Fruit fly (Drosophila melanogaster) whole organism, embryonic: ENCODE measurements around the gene wap.

Source experiments
- B-H1 ChIP-seq: fragments of 200-800 bp; sonication (Bioruptor generic); IDR thresholded peaks from 3 replicates; pipeline ENCODE4 v1.3.6; 2022; ENCODE audit warnings: missing biosample characterization, missing genetic modification characterization
- CG10147 ChIP-seq: fragments of 200-800 bp; sonication (Bioruptor generic); optimal IDR thresholded peaks from 2 replicates; lab custom pipeline; 2019; ENCODE audit warnings: missing biosample characterization, mild to moderate bottlenecking, missing genetic modification characterization, moderate library complexity
- CG12219 ChIP-seq: fragments of 200-800 bp; sonication (Bioruptor generic); optimal IDR thresholded peaks from 3 replicates; lab custom pipeline; 2018; ENCODE audit warnings: missing biosample characterization, mild to moderate bottlenecking, missing genetic modification characterization
- CG12236 ChIP-seq: fragments of 200-800 bp; sonication (Bioruptor generic); optimal IDR thresholded peaks from 2 replicates; lab custom pipeline; 2016; ENCODE audit warnings: missing biosample characterization, missing genetic modification characterization
- CG13624 ChIP-seq: fragments of 200-800 bp; sonication (Bioruptor generic); optimal IDR thresholded peaks from 2 replicates; lab custom pipeline; 2016; ENCODE audit warnings: missing biosample characterization, missing genetic modification characterization
- CG14667 ChIP-seq: fragments of 200-800 bp; sonication (Bioruptor generic); IDR thresholded peaks from 2 replicates; pipeline ENCODE4 v1.3.6; 2022; ENCODE audit warnings: missing biosample characterization, missing genetic modification characterization
- CG1602 ChIP-seq: fragments of 200-800 bp; sonication (Bioruptor generic); optimal IDR thresholded peaks from 3 replicates; lab custom pipeline; 2016; ENCODE audit warnings: missing biosample characterization, missing genetic modification characterization
- CG16779 ChIP-seq: fragments of 200-800 bp; sonication (Bioruptor generic); IDR thresholded peaks from 2 replicates; pipeline ENCODE4 v1.3.6; 2022; ENCODE audit warnings: missing biosample characterization, missing genetic modification characterization
- CG16815 ChIP-seq: fragments of 200-800 bp; sonication (Bioruptor generic); optimal IDR thresholded peaks from 3 replicates; lab custom pipeline; 2017; ENCODE audit warnings: missing biosample characterization, mild to moderate bottlenecking, missing genetic modification characterization
- CG17359 ChIP-seq: fragments of 200-800 bp; sonication (Bioruptor generic); optimal IDR thresholded peaks from 3 replicates; lab custom pipeline; 2018; ENCODE audit warnings: missing biosample characterization, mild to moderate bottlenecking, missing genetic modification characterization, moderate library complexity
- CG3281 ChIP-seq: fragments of 200-800 bp; sonication (Bioruptor generic); optimal IDR thresholded peaks from 3 replicates; lab custom pipeline; 2017; ENCODE audit warnings: missing biosample characterization, mild to moderate bottlenecking, missing genetic modification characterization
- CG3407 ChIP-seq: fragments of 200-800 bp; sonication (Bioruptor generic); optimal IDR thresholded peaks from 2 replicates; lab custom pipeline; 2018; ENCODE audit warnings: missing biosample characterization, mild to moderate bottlenecking, missing genetic modification characterization
- CG4328 ChIP-seq: fragments of 200-800 bp; sonication (Bioruptor generic); optimal IDR thresholded peaks from 3 replicates; lab custom pipeline; 2017; ENCODE audit warnings: missing biosample characterization, missing genetic modification reagents, missing genetic modification characterization
- CG4820 ChIP-seq: fragments of 200-800 bp; sonication (Bioruptor generic); optimal IDR thresholded peaks from 3 replicates; lab custom pipeline; 2016; ENCODE audit warnings: missing biosample characterization, missing genetic modification characterization
- CG6272 ChIP-seq: fragments of 200-800 bp; sonication (Bioruptor generic); IDR thresholded peaks from 2 replicates; pipeline ENCODE4 v1.3.6; 2022; ENCODE audit warnings: missing biosample characterization, missing genetic modification characterization
- CG6654 ChIP-seq: fragments of 200-800 bp; sonication (Bioruptor generic); optimal IDR thresholded peaks from 2 replicates; lab custom pipeline; 2017; ENCODE audit warnings: missing biosample characterization, mild to moderate bottlenecking, missing genetic modification characterization
- CG6683 ChIP-seq: fragments of 200-800 bp; sonication (Bioruptor generic); optimal IDR thresholded peaks from 2 replicates; lab custom pipeline; 2017; ENCODE audit warnings: missing biosample characterization, mild to moderate bottlenecking, missing genetic modification characterization, missing genetic modification reagents
- CG6791 ChIP-seq: fragments of 200-800 bp; sonication (Bioruptor generic); IDR thresholded peaks from 3 replicates; pipeline ENCODE4 v1.3.6; 2022; ENCODE audit warnings: missing biosample characterization, missing genetic modification characterization; ENCODE audit not compliant: partially characterized antibody
- CG7556 ChIP-seq: fragments of 200-800 bp; sonication (Bioruptor generic); optimal IDR thresholded peaks from 2 replicates; lab custom pipeline; 2017; ENCODE audit warnings: missing biosample characterization, mild to moderate bottlenecking, missing genetic modification characterization
- CHES-1-like ChIP-seq: fragments of 200-800 bp; sonication (Bioruptor generic); optimal IDR thresholded peaks from 2 replicates; lab custom pipeline; 2016; ENCODE audit warnings: missing biosample characterization, missing genetic modification characterization
- Chrac-16 ChIP-seq: fragments of 200-800 bp; sonication (Bioruptor generic); optimal IDR thresholded peaks from 3 replicates; lab custom pipeline; 2016; ENCODE audit warnings: missing biosample characterization, missing genetic modification characterization
- CrebB ChIP-seq: fragments of 200-800 bp; sonication (Bioruptor generic); optimal IDR thresholded peaks from 3 replicates; lab custom pipeline; 2018; ENCODE audit warnings: missing biosample characterization, mild to moderate bottlenecking, missing genetic modification characterization
- Dll ChIP-seq: fragments of 200-800 bp; sonication (Bioruptor generic); IDR thresholded peaks from 4 replicates; pipeline ENCODE4 v1.3.6; 2022; ENCODE audit warnings: missing biosample characterization, missing genetic modification characterization; ENCODE audit not compliant: partially characterized antibody
- E2f1 ChIP-seq: fragments of 200-800 bp; sonication (Bioruptor generic); IDR thresholded peaks from 2 replicates; pipeline ENCODE4 v1.3.6; 2022; ENCODE audit warnings: missing biosample characterization, missing genetic modification characterization
- ERR ChIP-seq: fragments of 200-800 bp; sonication (Bioruptor generic); optimal IDR thresholded peaks from 2 replicates; lab custom pipeline; 2016; ENCODE audit warnings: missing biosample characterization, missing genetic modification characterization
- Gug ChIP-seq: fragments of 200-800 bp; sonication (Bioruptor generic); IDR thresholded peaks from 4 replicates; pipeline ENCODE4 v1.3.6; 2022; ENCODE audit warnings: missing biosample characterization, missing genetic modification characterization
- Hand ChIP-seq: fragments of 200-800 bp; sonication (Bioruptor generic); optimal IDR thresholded peaks from 2 replicates; lab custom pipeline; 2017; ENCODE audit warnings: mild to moderate bottlenecking, missing biosample characterization, missing genetic modification reagents, missing genetic modification characterization
- Hr3 ChIP-seq: fragments of 200-800 bp; sonication (Bioruptor generic); optimal IDR thresholded peaks from 3 replicates; lab custom pipeline; 2016; ENCODE audit warnings: missing biosample characterization, missing genetic modification characterization
- Hr51 ChIP-seq, 2 experiments: fragments of 200-800 bp; sonication (Bioruptor generic); optimal IDR thresholded peaks; 2 replicates in 1 of 2; 3 replicates in 1 of 2; lab custom pipeline; 2016 to 2018; ENCODE audit warnings: missing biosample characterization in 2 of 2, missing genetic modification characterization in 2 of 2, mild to moderate bottlenecking in 1 of 2, moderate library complexity in 1 of 2
- Jarid2 ChIP-seq: fragments of 200-800 bp; sonication (Bioruptor generic); optimal IDR thresholded peaks from 3 replicates; lab custom pipeline; 2017; ENCODE audit warnings: mild to moderate bottlenecking, missing biosample characterization, missing genetic modification reagents, missing genetic modification characterization
- Tbp ChIP-seq: fragments of >200 bp; optimal IDR thresholded peaks from 2 replicates; lab custom pipeline; 2018; ENCODE audit warnings: missing biosample characterization, missing genetic modification characterization
- ase ChIP-seq: fragments of 200-800 bp; sonication (Bioruptor generic); IDR thresholded peaks from 3 replicates; pipeline ENCODE4 v1.3.6; 2022; ENCODE audit warnings: missing biosample characterization, missing genetic modification characterization
- ato ChIP-seq: fragments of 200-800 bp; sonication (Bioruptor generic); IDR thresholded peaks from 2 replicates; pipeline ENCODE4 v1.3.6; 2022; ENCODE audit warnings: missing biosample characterization, missing genetic modification characterization; ENCODE audit not compliant: partially characterized antibody
- az2 ChIP-seq: fragments of 200-800 bp; sonication (Bioruptor generic); optimal IDR thresholded peaks from 3 replicates; lab custom pipeline; 2016; ENCODE audit warnings: missing biosample characterization, missing genetic modification characterization
- bab2 ChIP-seq: fragments of 200-800 bp; sonication (Bioruptor generic); optimal IDR thresholded peaks from 2 replicates; lab custom pipeline; 2016; ENCODE audit warnings: missing biosample characterization, missing genetic modification characterization
- bbx ChIP-seq: fragments of 200-800 bp; sonication (Bioruptor generic); IDR thresholded peaks from 2 replicates; pipeline ENCODE4 v1.3.6; 2022; ENCODE audit warnings: missing biosample characterization, missing genetic modification characterization; ENCODE audit not compliant: partially characterized antibody
- bowl ChIP-seq: fragments of 200-800 bp; sonication (Bioruptor generic); IDR thresholded peaks from 2 replicates; pipeline ENCODE4 v1.3.6; 2022; ENCODE audit warnings: missing biosample characterization, missing genetic modification characterization
- croc ChIP-seq: fragments of 200-800 bp; sonication (Bioruptor generic); conservative IDR thresholded peaks from 3 replicates; pipeline ENCODE4 v1.3.6; 2022; ENCODE audit warnings: missing biosample characterization, missing genetic modification characterization
- gfzf ChIP-seq: fragments of 200-800 bp; sonication (Bioruptor generic); optimal IDR thresholded peaks from 2 replicates; lab custom pipeline; 2016; ENCODE audit warnings: missing biosample characterization, mild to moderate bottlenecking, missing genetic modification characterization, moderate library complexity
- hbn ChIP-seq: fragments of 200-800 bp; sonication (Bioruptor generic); IDR thresholded peaks from 2 replicates; pipeline ENCODE4 v1.3.6; 2022; ENCODE audit warnings: missing biosample characterization, missing genetic modification characterization; ENCODE audit not compliant: partially characterized antibody
- inv ChIP-seq: fragments of 200-800 bp; sonication (Bioruptor generic); IDR thresholded peaks from 2 replicates; pipeline ENCODE4 v1.3.6; 2022; ENCODE audit warnings: missing biosample characterization, missing genetic modification characterization; ENCODE audit not compliant: partially characterized antibody
- kni ChIP-seq: fragments of 200-800 bp; sonication (Bioruptor generic); optimal IDR thresholded peaks from 3 replicates; lab custom pipeline; 2017; ENCODE audit warnings: mild to moderate bottlenecking, missing biosample characterization, missing genetic modification reagents, missing genetic modification characterization
- lov ChIP-seq, 2 experiments: fragments of 200-800 bp in 1 of 2; fragments of >200 bp in 1 of 2; sonication (Bioruptor generic) in 1 of 2; IDR thresholded peaks in 1 of 2; optimal IDR thresholded peaks in 1 of 2; 2 replicates in 1 of 2; 3 replicates in 1 of 2; pipeline versions ENCODE4 v1.3.6 to Lab custom; 2017 to 2022; ENCODE audit warnings: missing biosample characterization in 1 of 2, missing genetic modification characterization in 1 of 2
- peb ChIP-seq: fragments of 200-800 bp; sonication (Bioruptor generic); IDR thresholded peaks from 2 replicates; pipeline ENCODE4 v1.3.6; 2022; ENCODE audit warnings: missing biosample characterization, missing genetic modification characterization
- run ChIP-seq: fragments of 200-800 bp; sonication (Bioruptor generic); optimal IDR thresholded peaks from 3 replicates; lab custom pipeline; 2018; ENCODE audit warnings: missing biosample characterization, mild to moderate bottlenecking, missing genetic modification characterization
- sna ChIP-seq: fragments of 200-800 bp; sonication (Bioruptor generic); IDR thresholded peaks from 2 replicates; pipeline ENCODE4 v1.3.6; 2022; ENCODE audit warnings: missing biosample characterization, missing genetic modification characterization; ENCODE audit not compliant: partially characterized antibody
- stwl ChIP-seq: fragments of 200-800 bp; sonication (Bioruptor generic); optimal IDR thresholded peaks from 3 replicates; lab custom pipeline; 2018; ENCODE audit warnings: missing biosample characterization, mild to moderate bottlenecking, missing genetic modification characterization, moderate library complexity
- tgo ChIP-seq: fragments of 200-800 bp; sonication (Bioruptor generic); IDR thresholded peaks from 3 replicates; pipeline ENCODE4 v1.3.6; 2022; ENCODE audit warnings: missing biosample characterization, missing genetic modification characterization
- wek ChIP-seq: fragments of 200-800 bp; sonication (Bioruptor generic); optimal IDR thresholded peaks from 3 replicates; lab custom pipeline; 2018; ENCODE audit warnings: missing biosample characterization, mild to moderate bottlenecking, missing genetic modification characterization, moderate library complexity
- yki ChIP-seq: fragments of >200 bp; optimal IDR thresholded peaks from 3 replicates; lab custom pipeline; 2018

The wap gene

dm6 chrX:22449191-22449787 lies 5.9 kb downstream of the wap start, which contains the start of the genes CG14615 and tilB (continued):
- TF ChIP-seq Jarid2 (GFP tag; lab: Kevin White, UChicago) (no peak), bbx (no peak), gfzf (GFP tag; lab: Kevin White, UChicago) (no peak), CG6791 (GFP tag; lab: Robert Waterston, UW) (no peak), CG3407 (GFP tag; lab: Kevin White, UChicago) (no peak), ato (GFP tag; lab: Robert Waterston, UW) (no peak), inv (GFP tag; lab: Robert Waterston, UW) (peak; percentile 10; the same call in 1 of the 2 replicates), CG3281 (GFP tag; lab: Kevin White, UChicago) (peak; percentile 59), CG4328 (GFP tag; lab: Kevin White, UChicago) (no peak), bowl (GFP tag; lab: Robert Waterston, UW) (no peak), ERR (no peak), CHES-1-like (GFP tag; lab: Kevin White, UChicago) (no peak), lov (optimal IDR thresholded peaks at IDR 0.05; lab: Kevin White, UChicago) (no peak), lov (GFP tag; IDR thresholded peaks at IDR 0.05; lab: Robert Waterston, UW) (no peak), stwl (tag; lab: Kevin White, UChicago) (no peak), Chrac-16 (GFP tag; lab: Kevin White, UChicago) (no peak), Hr3 (GFP tag; lab: Kevin White, UChicago) (no peak), Hand (GFP tag; lab: Kevin White, UChicago) (no peak), kni (GFP tag; lab: Kevin White, UChicago) (no peak), E2f1 (0 out of 2 replicates have a peak, but pooled peaks have one; percentile 19), bab2 (GFP tag; lab: Kevin White, UChicago) (peak; percentile 16), CG7556 (GFP tag; lab: Kevin White, UChicago) (no peak), CG13624 (GFP tag; lab: Kevin White, UChicago) (peak; percentile 32), hbn (GFP tag; lab: Robert Waterston, UW) (no peak), ase (GFP tag; lab: Robert Waterston, UW) (no peak), CG16779 (no peak), Tbp (GFP tag; lab: Kevin White, UChicago) (no peak), CG6654 (GFP tag; lab: Kevin White, UChicago) (no peak), Gug (GFP tag; lab: Robert Waterston, UW) (peak; percentile 42; the same call in 2 of the 4 replicates), tgo (no peak), CG17359 (tag; lab: Kevin White, UChicago) (no peak), peb (GFP tag; lab: Robert Waterston, UW) (no peak), CG16815 (GFP tag; lab: Kevin White, UChicago) (no peak), CG12219 (GFP tag; lab: Kevin White, UChicago) (no peak), CG10147 (GFP tag; lab: Kevin White, UChicago) (no peak), CrebB (tag; lab: Kevin White, UChicago) (no peak), CG6272 (GFP tag; lab: Robert Waterston, UW) (no peak), CG4820 (GFP tag; lab: Kevin White, UChicago) (no peak), CG12236 (GFP tag; lab: Kevin White, UChicago) (no peak), CG1602 (GFP tag; lab: Kevin White, UChicago) (no peak), run (tag; lab: Kevin White, UChicago) (no peak), croc (GFP tag; lab: Robert Waterston, UW) (no peak), wek (GFP tag; lab: Kevin White, UChicago) (no peak), Hr51 (GFP tag; optimal IDR thresholded peaks at IDR 0.05; lab: Kevin White, UChicago) (no peak), yki (lab: Kevin White, UChicago) (no peak), CG6683 (GFP tag; lab: Kevin White, UChicago) (no peak), Dll (no peak), B-H1 (no peak), CG14667 (GFP tag; lab: Robert Waterston, UW) (no peak), sna (no peak), az2 (GFP tag; lab: Kevin White, UChicago) (peak; percentile 3)
